Worm (Caenorhabditis elegans): ENCODE measurements around the gene K02E2.8.

K02E2.8 gene

DNA sequence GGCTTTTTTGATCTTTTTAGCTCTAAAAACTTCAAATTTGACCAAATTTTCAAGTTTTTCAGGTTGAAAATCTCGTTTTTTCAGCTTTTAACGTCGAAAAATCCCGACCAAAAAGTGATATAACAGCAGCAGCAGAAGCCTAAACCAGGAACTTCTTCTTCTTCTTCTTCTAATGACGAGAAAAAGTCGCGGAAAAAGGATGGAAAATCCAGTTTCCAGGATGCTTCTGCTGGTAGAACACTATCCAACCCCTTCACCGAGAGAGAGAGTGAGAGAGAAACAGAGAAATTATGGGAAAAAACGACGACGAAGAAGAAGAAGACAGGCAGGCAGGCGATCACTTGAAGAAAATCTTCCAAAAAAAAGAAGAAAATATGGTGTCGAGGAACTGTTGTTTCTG is 40.1 kb upstream of the K02E2.8 start:
- no peak for TF ChIP-seq efl-1 (optimal IDR thresholded peaks at IDR 0.05)
- TF ChIP-seq efl-1 (GFP tag; optimal IDR thresholded peaks at IDR 0.05 in 1 of 2), result peak in 1 of 2 experiments; percentile 63
- no peak for TF ChIP-seq hlh-17 (GFP tag; optimal IDR thresholded peaks at IDR 0.05; ENCODE audit: borderline replicate concordance)

DNA sequence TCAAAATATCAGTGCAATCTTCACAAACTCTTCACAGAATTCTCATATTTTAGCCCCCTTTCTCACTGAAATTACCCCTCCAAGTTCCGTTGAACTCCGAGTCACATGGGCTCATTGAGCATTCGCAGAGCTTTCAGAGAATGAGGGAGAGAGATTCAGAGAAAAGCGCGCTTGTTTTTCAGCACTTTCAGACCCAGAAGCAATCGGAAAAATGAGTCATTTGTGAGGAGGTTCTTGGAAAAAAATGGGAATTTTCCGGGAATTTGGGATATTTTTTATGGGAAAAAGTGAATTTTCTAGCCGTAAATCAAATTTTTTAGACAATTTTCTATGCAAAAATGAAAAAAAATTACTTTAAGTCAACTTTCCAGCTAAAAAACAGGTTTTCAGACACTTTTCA is 36.1 kb upstream of the K02E2.8 start:
- TF ChIP-seq nhr-19 (GFP tag; conservative IDR thresholded peaks at IDR 0.05) (no peak), swsn-7 (tag; optimal IDR thresholded peaks at IDR 0.05) (peak; percentile 37), nhr-71 (tag; optimal IDR thresholded peaks at IDR 0.05) (peak; percentile 86), rnt-1 (tag; optimal IDR thresholded peaks at IDR 0.05) (no peak), fos-1 (tag; optimal IDR thresholded peaks at IDR 0.05) (peak; percentile 72), nhr-237 (tag; optimal IDR thresholded peaks at IDR 0.05) (no peak), tbx-2 (tag; optimal IDR thresholded peaks at IDR 0.05) (no peak), ets-5 (GFP tag; IDR thresholded peaks at IDR 0.05) (no peak), zag-1 (tag; optimal IDR thresholded peaks at IDR 0.05) (no peak), unc-30 (tag; optimal IDR thresholded peaks at IDR 0.05) (no peak), ztf-11 (tag; optimal IDR thresholded peaks at IDR 0.05) (no peak), unc-62 (GFP tag; optimal IDR thresholded peaks at IDR 0.05) (no peak), efl-1 (optimal IDR thresholded peaks at IDR 0.05) (no peak), efl-1 (GFP tag; optimal IDR thresholded peaks at IDR 0.05 in 1 of 2) (no peak), ama-1 (optimal IDR thresholded peaks at IDR 0.05) (no peak), zip-4 (GFP tag; optimal IDR thresholded peaks at IDR 0.05) (no peak), sox-4 (tag; optimal IDR thresholded peaks at IDR 0.05) (peak; percentile 53), nhr-47 (tag; optimal IDR thresholded peaks at IDR 0.05) (peak; percentile 84), mab-9 (GFP tag; IDR thresholded peaks at IDR 0.05) (no peak), vab-15 (tag; optimal IDR thresholded peaks at IDR 0.05) (no peak), unc-86 (tag; optimal IDR thresholded peaks at IDR 0.05) (peak; percentile 22), snu-23 (GFP tag; optimal IDR thresholded peaks at IDR 0.05) (no peak), egl-13 (tag; optimal IDR thresholded peaks at IDR 0.05) (peak; percentile 39), hlh-17 (GFP tag; optimal IDR thresholded peaks at IDR 0.05; ENCODE audit: borderline replicate concordance) (no peak), lsy-2 (tag; optimal IDR thresholded peaks at IDR 0.05) (peak in 1 of 2 experiments; percentile 15), lin-14 (GFP tag; optimal IDR thresholded peaks at IDR 0.05) (peak; percentile 46), aly-2 (tag; optimal IDR thresholded peaks at IDR 0.05) (no peak), jun-1 (tag; optimal IDR thresholded peaks at IDR 0.05) (no peak), ces-1 (GFP tag; optimal IDR thresholded peaks at IDR 0.05) (no peak), ceh-82 (tag; optimal IDR thresholded peaks at IDR 0.05) (no peak), C04F5.9 (tag; optimal IDR thresholded peaks at IDR 0.05) (no peak), pag-3 (tag; optimal IDR thresholded peaks at IDR 0.05; ENCODE audit: borderline replicate concordance, insufficient read depth) (no peak), C34B4.2 (tag; optimal IDR thresholded peaks at IDR 0.05) (no peak), hpl-2 (GFP tag; optimal IDR thresholded peaks at IDR 0.05) (no peak), nhr-85 (tag) (no peak), fkh-8 (tag; optimal IDR thresholded peaks at IDR 0.05) (peak; percentile 95), nhr-11 (tag; optimal IDR thresholded peaks at IDR 0.05) (peak; percentile 59), efl-3 (GFP tag; optimal IDR thresholded peaks at IDR 0.05) (no peak), nhr-77 (tag; optimal IDR thresholded peaks at IDR 0.05) (no peak), dsc-1 (tag; optimal IDR thresholded peaks at IDR 0.05) (no peak), mep-1 (tag; optimal IDR thresholded peaks at IDR 0.05) (no peak), unc-98 (GFP tag; IDR thresholded peaks at IDR 0.05) (no peak), grh-1 (GFP tag; IDR thresholded peaks at IDR 0.05) (no peak), fkh-4 (tag; optimal IDR thresholded peaks at IDR 0.05; ENCODE audit: borderline replicate concordance) (no peak), tlp-1 (tag; optimal IDR thresholded peaks at IDR 0.05) (no peak), pax-3 (tag; optimal IDR thresholded peaks at IDR 0.05) (peak; percentile 51), xbp-1 (tag; optimal IDR thresholded peaks at IDR 0.05) (no peak), snpc-4 (tag; optimal IDR thresholded peaks at IDR 0.05) (no peak), nhr-84 (tag; optimal IDR thresholded peaks at IDR 0.05) (no peak), nhr-12 (tag; optimal IDR thresholded peaks at IDR 0.05) (no peak), unc-130 (tag; optimal IDR thresholded peaks at IDR 0.05) (no peak), blmp-1 (tag; optimal IDR thresholded peaks at IDR 0.05) (no peak)
